Fruit fly (Drosophila melanogaster): ENCODE data around the gene Hmgcr.
A peak's percentile ranks its signal among the peaks of the same experiment; 100 is the strongest.

Gene Hmgcr

DNA sequence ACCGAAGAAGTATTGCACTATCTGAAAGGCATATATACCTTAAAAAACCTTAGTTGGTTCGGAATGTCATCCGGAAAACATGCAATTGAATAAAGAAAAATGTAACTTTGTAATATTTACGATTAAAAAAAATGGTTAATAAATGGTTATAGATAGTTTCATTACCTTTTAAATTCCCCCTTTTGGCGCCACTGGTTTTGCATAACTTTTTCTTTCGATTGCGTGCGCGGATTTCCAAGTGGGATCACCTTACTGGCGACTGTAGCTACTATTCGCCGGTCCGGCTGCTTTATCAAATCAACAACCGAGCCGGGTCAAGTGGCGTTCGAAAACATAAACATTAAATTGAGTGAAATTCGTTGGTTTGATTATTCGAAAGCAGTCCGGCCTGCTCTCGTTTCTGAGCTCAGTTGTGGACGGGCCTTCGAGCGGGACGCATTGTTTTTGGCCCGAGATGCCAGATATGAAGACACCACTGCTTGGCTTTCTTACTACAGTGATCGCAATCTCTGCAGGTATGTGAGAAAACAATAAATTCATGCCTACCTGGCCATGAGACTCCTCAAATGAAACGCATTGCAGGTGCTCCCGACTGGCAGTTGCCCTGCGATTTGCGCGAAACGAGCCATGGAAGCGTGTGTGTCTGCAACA is 28.6 kb upstream of the Hmgcr start, which contains the start of gene Gba1b (continued):
- TF ChIP-seq grn (GFP tag; optimal IDR thresholded peaks at IDR 0.05) (peak; percentile 63), sens (GFP tag) (peak; percentile 81), Fer3 (tag; optimal IDR thresholded peaks at IDR 0.05) (no peak), fd102C (GFP tag; optimal IDR thresholded peaks at IDR 0.05) (no peak), mld (GFP tag; IDR thresholded peaks at IDR 0.05; ENCODE audit: partially characterized antibody) (no peak), ac (GFP tag; optimal IDR thresholded peaks at IDR 0.05) (no peak), CG6791 (GFP tag; IDR thresholded peaks at IDR 0.05; ENCODE audit: partially characterized antibody) (no peak), ase (GFP tag; IDR thresholded peaks at IDR 0.05) (no peak), Hr78 (GFP tag; optimal IDR thresholded peaks at IDR 0.05) (peak in 1 of 2 experiments; percentile 68), CG8359 (GFP tag; optimal IDR thresholded peaks at IDR 0.05; ENCODE audit: borderline replicate concordance) (no peak), ind (GFP tag; optimal IDR thresholded peaks at IDR 0.05) (no peak), Fer1 (GFP tag; optimal IDR thresholded peaks at IDR 0.05) (no peak), PHDP (tag; optimal IDR thresholded peaks at IDR 0.05) (no peak)

DNA sequence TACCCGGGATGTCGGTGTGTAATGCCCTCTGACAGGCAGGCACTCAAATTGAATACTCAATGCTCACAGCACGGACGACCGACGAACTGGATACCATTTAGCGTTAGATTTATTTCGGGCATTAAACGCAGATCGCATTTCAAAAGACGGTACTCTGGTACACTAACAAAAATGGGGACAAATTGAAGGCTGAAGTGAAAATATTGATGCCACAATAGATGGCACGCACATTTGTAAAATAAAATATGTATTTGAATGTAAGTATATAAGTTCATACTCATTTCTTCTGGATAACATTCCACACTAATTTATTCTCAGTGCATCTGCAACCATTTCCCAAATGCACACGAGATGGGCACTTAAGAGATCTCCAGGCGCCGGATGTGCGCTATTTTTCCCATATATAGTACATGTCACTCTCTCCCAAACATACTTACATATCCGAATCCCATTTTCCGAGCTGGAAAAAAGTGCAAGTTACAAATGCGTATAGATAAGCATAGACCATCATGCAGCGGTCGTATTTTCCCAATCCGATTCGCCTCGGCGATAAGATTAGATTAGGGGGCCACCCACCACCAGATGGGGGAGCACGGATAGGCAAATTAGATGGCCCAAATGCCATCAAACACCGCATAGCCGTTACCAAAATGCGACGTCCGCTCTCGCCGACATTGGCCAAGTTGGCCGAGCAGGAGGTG is 23.5 kb upstream of the Hmgcr start, which contains the start of gene CG10301:
CG10301 (plus strand) TSS at position 651 of the 701 bp plus-strand sequence.
- no peak for TF ChIP-seq CG15514 (GFP tag; optimal IDR thresholded peaks at IDR 0.05)
- TF ChIP-seq HmgD (GFP tag; optimal IDR thresholded peaks at IDR 0.05) = no peak
- TF ChIP-seq Dip3 (GFP tag; optimal IDR thresholded peaks at IDR 0.05) = no peak
- TF ChIP-seq usp (GFP tag; optimal IDR thresholded peaks at IDR 0.05) = no peak
- no peak for TF ChIP-seq CG11456 (GFP tag; IDR thresholded peaks at IDR 0.05)
- peak; percentile 26; the same call in 1 of the 3 replicates for TF ChIP-seq tgo (GFP tag; IDR thresholded peaks at IDR 0.05)
- peak; percentile 13 for TF ChIP-seq mam (GFP tag; optimal IDR thresholded peaks at IDR 0.05)
- no peak for TF ChIP-seq Trl (optimal IDR thresholded peaks at IDR 0.05)
- peak; percentile 12 for TF ChIP-seq Trl (GFP tag; optimal IDR thresholded peaks at IDR 0.05)
- no peak for TF ChIP-seq da (GFP tag; optimal IDR thresholded peaks at IDR 0.05)
- TF ChIP-seq Hsf (GFP tag; optimal IDR thresholded peaks at IDR 0.05) = peak; percentile 68
- TF ChIP-seq CG10274 (GFP tag; optimal IDR thresholded peaks at IDR 0.05) = no peak
- 0 out of 2 replicates have a peak, but pooled peaks have one; percentile 7 for TF ChIP-seq CG6272 (GFP tag; IDR thresholded peaks at IDR 0.05)
- TF ChIP-seq Atf-2 (GFP tag; optimal IDR thresholded peaks at IDR 0.05) = peak; percentile 46
- TF ChIP-seq Sox100B (GFP tag; optimal IDR thresholded peaks at IDR 0.05) = peak; percentile 50
- peak; percentile 62 for TF ChIP-seq CG13775 (GFP tag; optimal IDR thresholded peaks at IDR 0.05)
- no peak for TF ChIP-seq bigmax (GFP tag; optimal IDR thresholded peaks at IDR 0.05)
- 0 out of 2 replicates have a peak, but pooled peaks have one; percentile 12 for TF ChIP-seq ttk (GFP tag; IDR thresholded peaks at IDR 0.05)
- no peak for TF ChIP-seq toy (GFP tag; IDR thresholded peaks at IDR 0.05)
- no peak for TF ChIP-seq CG12299 (tag; optimal IDR thresholded peaks at IDR 0.05)
- peak; percentile 21 to 34 for TF ChIP-seq Pdp1 (GFP tag; optimal IDR thresholded peaks at IDR 0.05)
- TF ChIP-seq chm (GFP tag; IDR thresholded peaks at IDR 0.05) = peak; percentile 72
- TF ChIP-seq vnd (GFP tag; IDR thresholded peaks at IDR 0.05; ENCODE audit: partially characterized antibody) = no peak
- peak; percentile 41 for TF ChIP-seq CG15269 (tag; optimal IDR thresholded peaks at IDR 0.05)
- TF ChIP-seq pita (GFP tag; optimal IDR thresholded peaks at IDR 0.05) = no peak
- no peak for TF ChIP-seq CG15011 (GFP tag; optimal IDR thresholded peaks at IDR 0.05)
- no peak for TF ChIP-seq CG2889 (GFP tag; IDR thresholded peaks at IDR 0.05)
- TF ChIP-seq cas (GFP tag; IDR thresholded peaks at IDR 0.05) = no peak
- TF ChIP-seq Mes4 (GFP tag; optimal IDR thresholded peaks at IDR 0.05) = no peak
- peak in 1 of 2 experiments; percentile 20 for TF ChIP-seq Eip74EF (GFP tag; optimal IDR thresholded peaks at IDR 0.05)
- TF ChIP-seq odd (GFP tag; optimal IDR thresholded peaks at IDR 0.05) = peak; percentile 25
- 0 out of 2 replicates have a peak, but pooled peaks have one; percentile 41 for TF ChIP-seq dan (GFP tag; IDR thresholded peaks at IDR 0.05)
- no peak for TF ChIP-seq CG18619 (GFP tag; optimal IDR thresholded peaks at IDR 0.05)
- TF ChIP-seq Gsc (GFP tag; IDR thresholded peaks at IDR 0.05) = peak; percentile 25; the same call in 1 of the 2 replicates
- peak; percentile 43 for TF ChIP-seq lab (GFP tag; optimal IDR thresholded peaks at IDR 0.05)
